Worm (Caenorhabditis elegans): ENCODE measurements around the gene pcdr-1.

The pcdr-1 gene

DNA sequence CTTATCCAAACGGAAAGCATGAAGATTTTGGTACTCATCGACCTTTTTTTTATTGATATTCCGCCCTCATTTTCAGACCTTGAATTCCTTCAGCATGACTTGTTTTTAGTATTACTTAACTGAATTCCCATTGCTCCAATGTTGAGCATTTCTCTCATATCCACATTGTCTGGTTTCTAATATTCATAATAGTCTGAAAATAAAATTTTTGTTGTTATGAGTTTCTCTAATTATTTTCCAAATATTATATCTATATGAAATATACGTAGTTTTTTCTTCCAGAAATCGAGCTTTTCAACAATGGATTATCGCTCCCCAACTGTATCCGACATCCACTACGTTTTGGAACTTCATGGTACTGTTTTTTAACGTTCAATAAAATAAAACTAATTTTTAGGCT, 23.9 kb upstream of the pcdr-1 start, which contains the start of gene H08J19.1:
TSS of gene H08J19.1 (plus strand) at position 301 of the 400 bp plus-strand sequence.
- TF ChIP-seq F16B12.6 (tag; optimal IDR thresholded peaks at IDR 0.05) = no peak
- TF ChIP-seq Y116A8C.19 (tag; optimal IDR thresholded peaks at IDR 0.05; ENCODE audit: borderline replicate concordance) = no peak
- no peak for TF ChIP-seq zip-4 (GFP tag; optimal IDR thresholded peaks at IDR 0.05)
- no peak for TF ChIP-seq alr-1 (tag; optimal IDR thresholded peaks at IDR 0.05; ENCODE audit: borderline replicate concordance)
- TF ChIP-seq tlp-1 (tag; optimal IDR thresholded peaks at IDR 0.05) = no peak
- TF ChIP-seq hlh-4 (tag; optimal IDR thresholded peaks at IDR 0.05) = no peak
- TF ChIP-seq fkh-4 (tag; optimal IDR thresholded peaks at IDR 0.05; ENCODE audit: borderline replicate concordance) = no peak
- no peak for TF ChIP-seq nhr-237 (tag; optimal IDR thresholded peaks at IDR 0.05)
- no peak for TF ChIP-seq aha-1 (tag; optimal IDR thresholded peaks at IDR 0.05)
- no peak for TF ChIP-seq efl-3 (GFP tag; optimal IDR thresholded peaks at IDR 0.05)
- no peak for TF ChIP-seq nhr-76 (tag; optimal IDR thresholded peaks at IDR 0.05)

DNA sequence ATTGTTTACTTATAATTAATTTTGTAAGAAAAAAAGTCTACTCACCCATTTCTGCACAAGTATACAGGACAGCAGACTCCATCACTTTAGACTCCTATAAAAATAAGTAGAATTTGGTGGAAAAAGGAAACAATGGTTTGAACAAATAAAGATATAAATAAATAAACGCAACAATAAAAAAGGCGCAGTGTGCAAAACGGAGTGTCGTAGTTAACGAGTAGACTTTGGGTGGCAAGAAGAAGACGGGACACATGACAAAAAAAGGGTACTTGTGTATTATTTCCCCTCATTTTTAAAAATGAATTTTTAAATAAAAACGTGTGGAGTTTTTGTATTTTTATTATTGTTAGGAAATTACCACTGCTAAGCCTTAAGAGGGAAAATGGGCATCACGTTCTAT, 19.3 kb upstream of the pcdr-1 start, which contains the start of gene F59D12.5:
TSS of gene F59D12.5 (minus strand) at position 94 of the 400 bp plus-strand sequence.
- TF ChIP-seq lin-14 (GFP tag; optimal IDR thresholded peaks at IDR 0.05) (peak; percentile 44), nhr-71 (tag; optimal IDR thresholded peaks at IDR 0.05) (peak; percentile 29), nhr-20 (tag; optimal IDR thresholded peaks at IDR 0.05) (peak; percentile 11), lsy-2 (tag; optimal IDR thresholded peaks at IDR 0.05) (peak in 1 of 2 experiments; percentile 15), nhr-85 (tag) (no peak), dpl-1 (GFP tag; optimal IDR thresholded peaks at IDR 0.05) (no peak), ceh-82 (tag; optimal IDR thresholded peaks at IDR 0.05) (peak in 1 of 3 experiments; percentile 17), fkh-8 (tag; optimal IDR thresholded peaks at IDR 0.05) (no peak), swsn-7 (tag; optimal IDR thresholded peaks at IDR 0.05) (peak; percentile 14), nhr-47 (tag; optimal IDR thresholded peaks at IDR 0.05) (peak; percentile 16), fkh-10 (GFP tag; optimal IDR thresholded peaks at IDR 0.05) (no peak), snu-23 (GFP tag; optimal IDR thresholded peaks at IDR 0.05) (peak; percentile 37)

DNA sequence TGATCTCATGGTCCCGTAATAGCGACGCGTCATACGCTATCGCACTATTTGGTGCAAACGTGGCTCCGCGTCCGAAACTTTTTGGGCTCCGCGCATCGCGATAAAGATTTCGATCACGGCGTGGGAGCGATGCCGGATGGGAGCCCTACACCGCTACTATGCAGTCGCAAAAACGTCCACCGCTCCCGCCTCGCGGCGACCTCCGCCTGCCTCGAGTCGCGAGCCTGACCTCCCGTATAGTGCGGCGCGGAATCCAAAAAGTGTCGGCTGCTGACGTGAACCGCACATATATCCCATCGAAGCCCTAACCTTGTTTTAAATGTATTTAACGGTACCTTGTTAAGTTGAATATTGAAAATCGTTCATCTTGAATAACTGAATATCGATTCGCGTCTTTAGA, 16.1 kb upstream of the pcdr-1 start:
- peak; percentile 10 for TF ChIP-seq hlh-17 (GFP tag; optimal IDR thresholded peaks at IDR 0.05; ENCODE audit: borderline replicate concordance)
- peak; percentile 41 for TF ChIP-seq snpc-4 (tag; optimal IDR thresholded peaks at IDR 0.05)
- no peak for TF ChIP-seq nhr-71 (tag; optimal IDR thresholded peaks at IDR 0.05)

DNA sequence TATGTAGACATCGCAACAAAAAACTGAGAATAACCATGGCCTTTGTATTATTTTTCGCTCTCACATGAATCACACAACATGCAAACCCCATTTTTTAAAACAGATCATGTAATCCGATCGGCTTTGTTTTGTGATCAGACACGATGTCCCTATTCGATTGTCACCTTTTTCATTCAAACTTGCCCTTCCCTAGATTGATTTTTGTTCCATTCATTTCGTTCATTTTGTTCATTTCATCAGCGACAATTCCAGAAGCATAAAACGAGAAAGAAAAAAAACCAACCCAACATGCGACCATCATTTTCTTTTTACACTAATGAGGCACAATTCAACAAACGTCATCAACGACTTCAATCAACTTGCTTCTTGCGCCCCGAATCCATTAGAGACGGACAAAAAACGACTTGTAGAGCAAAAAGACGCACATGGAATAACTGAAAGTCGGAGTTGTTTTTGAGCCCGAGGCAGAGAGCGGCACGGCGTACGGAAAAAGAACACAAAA, 15.6 kb upstream of the pcdr-1 start, which contains the start of gene F59D12.3:
TSS of gene F59D12.3 (minus strand) at position 51 of the 502 bp plus-strand sequence.
- peak; percentile 53 for TF ChIP-seq ceh-63 (GFP tag; optimal IDR thresholded peaks at IDR 0.05)
- no peak for TF ChIP-seq nhr-28 (tag; optimal IDR thresholded peaks at IDR 0.05)
- peak; percentile 60 for TF ChIP-seq ceh-8 (GFP tag; optimal IDR thresholded peaks at IDR 0.05)
- peak; percentile 21 for TF ChIP-seq lin-14 (GFP tag; optimal IDR thresholded peaks at IDR 0.05)
- no peak for TF ChIP-seq dsc-1 (tag; optimal IDR thresholded peaks at IDR 0.05)

DNA sequence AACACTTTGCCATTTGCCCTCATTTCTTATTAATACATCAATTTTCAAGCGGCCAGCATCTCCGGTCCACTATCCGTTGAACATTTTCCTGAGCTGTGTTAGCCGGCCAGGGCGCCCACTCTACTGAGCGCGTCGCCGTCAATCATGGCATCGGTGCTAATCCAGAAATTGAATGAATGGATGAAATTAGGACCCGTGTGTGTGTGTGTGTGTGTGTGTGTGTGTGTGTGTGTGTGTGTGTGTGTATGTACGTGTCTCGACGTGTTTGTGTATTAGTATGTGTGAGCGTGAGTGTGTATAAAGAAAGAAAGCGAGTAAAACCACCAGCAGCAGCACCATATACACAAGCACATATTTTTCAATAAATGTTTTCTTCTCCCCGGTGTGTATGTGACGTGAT, 13.4 kb upstream of the pcdr-1 start:
- TF ChIP-seq lin-14 (GFP tag; optimal IDR thresholded peaks at IDR 0.05) (peak; percentile 76), lsy-2 (tag; optimal IDR thresholded peaks at IDR 0.05) (peak in 1 of 2 experiments; percentile 3), sup-37 (GFP tag; optimal IDR thresholded peaks at IDR 0.05) (no peak), ceh-82 (tag; optimal IDR thresholded peaks at IDR 0.05) (peak in 1 of 3 experiments; percentile 12), mab-9 (GFP tag; IDR thresholded peaks at IDR 0.05) (peak; percentile 43; the same call in 1 of the 2 replicates), ceh-88 (GFP tag; IDR thresholded peaks at IDR 0.05) (no peak), nhr-85 (tag) (peak; percentile 43), fkh-8 (tag; optimal IDR thresholded peaks at IDR 0.05) (peak; percentile 47), nhr-71 (tag; optimal IDR thresholded peaks at IDR 0.05) (peak; percentile 7), pqm-1 (tag; optimal IDR thresholded peaks at IDR 0.05) (no peak), nhr-47 (tag; optimal IDR thresholded peaks at IDR 0.05) (no peak), egl-13 (tag; optimal IDR thresholded peaks at IDR 0.05) (peak; percentile 4), sox-4 (tag; optimal IDR thresholded peaks at IDR 0.05) (no peak), sptf-1 (tag; optimal IDR thresholded peaks at IDR 0.05) (no peak), dsc-1 (tag; optimal IDR thresholded peaks at IDR 0.05) (peak; percentile 5), C16A3.4 (tag; optimal IDR thresholded peaks at IDR 0.05) (no peak), unc-62 (GFP tag; optimal IDR thresholded peaks at IDR 0.05) (no peak), lin-39 (tag; optimal IDR thresholded peaks at IDR 0.05) (no peak), C04F5.9 (tag; optimal IDR thresholded peaks at IDR 0.05) (no peak), nhr-12 (tag; optimal IDR thresholded peaks at IDR 0.05) (no peak), elt-2 (tag; optimal IDR thresholded peaks at IDR 0.05) (no peak), Y116A8C.19 (tag; optimal IDR thresholded peaks at IDR 0.05; ENCODE audit: borderline replicate concordance) (no peak), efl-3 (GFP tag; optimal IDR thresholded peaks at IDR 0.05) (no peak), snu-23 (GFP tag; optimal IDR thresholded peaks at IDR 0.05) (peak; percentile 2), hpl-2 (GFP tag; optimal IDR thresholded peaks at IDR 0.05) (no peak), fkh-4 (tag; optimal IDR thresholded peaks at IDR 0.05; ENCODE audit: borderline replicate concordance) (no peak)
